Fruit fly (Drosophila melanogaster): ENCODE results near the gene CG34001.

dm6 chr3L:10674940-10675339 lies 44.1 kb downstream of the CG34001 start:
- TF ChIP-seq CG8478 (optimal IDR thresholded peaks at IDR 0.05) (no peak), CTCF (optimal IDR thresholded peaks at IDR 0.05) (no peak)
